Worm (Caenorhabditis elegans): Measurements from ENCODE around the gene cux-7.

cux-7 gene

DNA sequence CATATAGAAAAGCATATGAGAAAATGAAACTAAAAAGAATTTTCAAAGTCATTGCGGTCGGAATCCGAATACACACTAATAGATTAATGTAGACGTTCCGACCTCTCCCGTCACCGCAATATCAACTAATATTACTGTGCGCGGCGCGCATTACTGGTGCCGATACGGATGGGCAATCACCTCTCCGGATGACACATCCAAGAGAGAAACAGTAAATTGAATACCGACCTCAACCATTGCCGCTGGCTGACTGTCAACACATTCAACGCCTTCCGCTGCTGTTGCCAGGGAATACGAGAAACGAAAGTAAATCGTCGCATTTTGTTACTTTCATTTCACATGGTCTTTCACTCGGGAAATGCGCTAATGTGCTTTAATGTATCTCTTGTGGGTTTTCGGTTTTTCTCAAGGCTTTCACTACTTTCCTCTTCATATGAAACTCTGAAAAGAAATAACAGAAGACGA is 25.8 kb downstream of the cux-7 start (continued):
- TF ChIP-seq nhr-48 (tag; optimal IDR thresholded peaks at IDR 0.05), result no peak
- peak; percentile 46; the same call in 1 of the 2 replicates for TF ChIP-seq saeg-2 (GFP tag; IDR thresholded peaks at IDR 0.05)
- no peak for TF ChIP-seq zfp-2 (tag; optimal IDR thresholded peaks at IDR 0.05)
- TF ChIP-seq fos-1 (tag; optimal IDR thresholded peaks at IDR 0.05), result no peak
- no peak for TF ChIP-seq cey-2 (tag; optimal IDR thresholded peaks at IDR 0.05; ENCODE audit: borderline replicate concordance, insufficient read depth)
- peak; percentile 51 for TF ChIP-seq Y5F2A.4 (GFP tag; optimal IDR thresholded peaks at IDR 0.05)
- no peak for TF ChIP-seq nhr-11 (tag; optimal IDR thresholded peaks at IDR 0.05)
- peak; percentile 17; the same call in 1 of the 2 replicates for TF ChIP-seq lim-7 (GFP tag; IDR thresholded peaks at IDR 0.05)
- TF ChIP-seq F49E8.2 (tag; optimal IDR thresholded peaks at IDR 0.05; ENCODE audit: borderline replicate concordance), result peak; percentile 72
- no peak for TF ChIP-seq ces-1 (GFP tag; optimal IDR thresholded peaks at IDR 0.05)
- TF ChIP-seq mdl-1 (tag; optimal IDR thresholded peaks at IDR 0.05), result no peak
- TF ChIP-seq dmd-8 (GFP tag; IDR thresholded peaks at IDR 0.05), result 0 out of 2 replicates have a peak, but pooled peaks have one; percentile 46
- TF ChIP-seq tra-1 (GFP tag; IDR thresholded peaks at IDR 0.05), result peak; percentile 52; the same call in 1 of the 2 replicates
- TF ChIP-seq snpc-4 (tag; optimal IDR thresholded peaks at IDR 0.05), result no peak
- no peak for TF ChIP-seq hlh-11 (tag; optimal IDR thresholded peaks at IDR 0.05)
- TF ChIP-seq ctbp-1 (GFP tag; IDR thresholded peaks at IDR 0.05), result peak; percentile 49; the same call in 1 of the 2 replicates
- no peak for TF ChIP-seq lin-15B (tag; optimal IDR thresholded peaks at IDR 0.05)
- TF ChIP-seq ceh-82 (tag; optimal IDR thresholded peaks at IDR 0.05), result no peak
- peak; percentile 58 for TF ChIP-seq spr-3 (GFP tag; optimal IDR thresholded peaks at IDR 0.05)
- no peak for TF ChIP-seq dpl-1 (GFP tag; optimal IDR thresholded peaks at IDR 0.05)
- no peak for TF ChIP-seq dmd-9 (GFP tag; IDR thresholded peaks at IDR 0.05)
- TF ChIP-seq F10B5.3 (tag; optimal IDR thresholded peaks at IDR 0.05), result no peak
- 0 out of 2 replicates have a peak, but pooled peaks have one; percentile 21 for TF ChIP-seq arid-1 (GFP tag; conservative IDR thresholded peaks at IDR 0.05)
- TF ChIP-seq aly-2 (tag; optimal IDR thresholded peaks at IDR 0.05), result no peak
- TF ChIP-seq nhr-111 (GFP tag; optimal IDR thresholded peaks at IDR 0.05), result peak; percentile 28
- no peak for TF ChIP-seq ceh-62 (tag; optimal IDR thresholded peaks at IDR 0.05)
- TF ChIP-seq daf-19 (GFP tag; conservative IDR thresholded peaks at IDR 0.05), result no peak; the same call in 1 of the 2 replicates
- TF ChIP-seq gei-8 (GFP tag; optimal IDR thresholded peaks at IDR 0.05), result peak; percentile 67
- TF ChIP-seq pha-4 (GFP tag; IDR thresholded peaks at IDR 0.05), result no peak; the same call in 1 of the 2 replicates
- TF ChIP-seq pha-4 (tag; optimal IDR thresholded peaks at IDR 0.05), result no peak
- no peak for TF ChIP-seq nhr-76 (tag; optimal IDR thresholded peaks at IDR 0.05)
- TF ChIP-seq ZK337.2 (GFP tag; IDR thresholded peaks at IDR 0.05), result no peak
- no peak; the same call in 1 of the 2 replicates for TF ChIP-seq mxl-2 (GFP tag; conservative IDR thresholded peaks at IDR 0.05)
- peak; percentile 39 for TF ChIP-seq nhr-25 (tag; optimal IDR thresholded peaks at IDR 0.05; ENCODE audit: borderline replicate concordance, insufficient read depth)
- peak; percentile 43 for TF ChIP-seq aha-1 (tag)
- 0 out of 2 replicates have a peak, but pooled peaks have one; percentile 9 for TF ChIP-seq Y75B8A.6 (GFP tag; IDR thresholded peaks at IDR 0.05)
- no peak for TF ChIP-seq nhr-237 (tag; optimal IDR thresholded peaks at IDR 0.05)
- TF ChIP-seq nhr-6 (tag; optimal IDR thresholded peaks at IDR 0.05), result no peak
- peak; percentile 43 for TF ChIP-seq unc-130 (GFP tag; optimal IDR thresholded peaks at IDR 0.05)
- no peak for TF ChIP-seq mep-1 (tag; optimal IDR thresholded peaks at IDR 0.05)
- TF ChIP-seq Y105C5A.15 (GFP tag; IDR thresholded peaks at IDR 0.05), result peak; percentile 91
- TF ChIP-seq attf-4 (tag; optimal IDR thresholded peaks at IDR 0.05), result no peak
- peak; percentile 44 for TF ChIP-seq mes-2 (tag; optimal IDR thresholded peaks at IDR 0.05; ENCODE audit: poor library complexity, severe bottlenecking)
- TF ChIP-seq jun-1 (tag; optimal IDR thresholded peaks at IDR 0.05), result no peak
- TF ChIP-seq skn-1 (tag; optimal IDR thresholded peaks at IDR 0.05), result no peak
- TF ChIP-seq nhr-102 (tag; optimal IDR thresholded peaks at IDR 0.05), result peak; percentile 62
- TF ChIP-seq hmg-1.1 (GFP tag; IDR thresholded peaks at IDR 0.05), result no peak
- no peak for TF ChIP-seq F44E2.7 (GFP tag; IDR thresholded peaks at IDR 0.05)

Data from whole organism, L4 larva.